Worm (Caenorhabditis elegans) whole organism, L1 larva: Measurements from ENCODE around the gene rme-4.

Experiments used
- C16A3.4 ChIP-seq: fragments of 150-350 bp; optimal IDR thresholded peaks from 2 replicates; lab custom pipeline; 2014; ENCODE audit warnings: missing biosample characterization, missing genetic modification characterization
- aha-1 ChIP-seq: fragments of 150-350 bp; optimal IDR thresholded peaks from 2 replicates; lab custom pipeline; 2014; ENCODE audit warnings: missing biosample characterization, missing genetic modification characterization
- alr-1 ChIP-seq: fragments of 200-800 bp; sonication (Bioruptor generic); optimal IDR thresholded peaks from 2 replicates; lab custom pipeline; 2018; ENCODE audit warnings: borderline replicate concordance, mild to moderate bottlenecking, missing genetic modification characterization, missing compliant biosample characterization
- blmp-1 ChIP-seq: fragments of 150-350 bp; optimal IDR thresholded peaks from 2 replicates; lab custom pipeline; 2014; ENCODE audit warnings: missing biosample characterization, missing genetic modification characterization
- ceh-8 ChIP-seq: fragments of 200-800 bp; sonication (Bioruptor generic); optimal IDR thresholded peaks from 2 replicates; lab custom pipeline; 2018; ENCODE audit warnings: mild to moderate bottlenecking, missing genetic modification characterization, moderate library complexity, missing compliant biosample characterization
- ceh-88 ChIP-seq: fragments of 200-800 bp; sonication (Bioruptor generic); IDR thresholded peaks from 2 replicates; pipeline ENCODE4 v1.3.6; 2022; ENCODE audit warnings: missing genetic modification characterization, missing compliant biosample characterization
- ceh-90 ChIP-seq: sonication (generic microtip); optimal IDR thresholded peaks from 2 replicates; lab custom pipeline; 2016; ENCODE audit warnings: missing genetic modification characterization, missing compliant biosample characterization
- ces-1 ChIP-seq: fragments of 150-350 bp; optimal IDR thresholded peaks from 2 replicates; lab custom pipeline; 2014; ENCODE audit warnings: missing biosample characterization, missing genetic modification reagents, missing genetic modification characterization
- dsc-1 ChIP-seq: sonication (generic microtip); optimal IDR thresholded peaks from 2 replicates; lab custom pipeline; 2016; ENCODE audit warnings: mild to moderate bottlenecking, missing genetic modification characterization, missing compliant biosample characterization
- efl-1 ChIP-seq, 4 experiments: fragments of 150-350 bp; optimal IDR thresholded peaks in 3 of 4; peaks in 1 of 4; 1 replicate in 1 of 4; 2 replicates in 3 of 4; lab custom pipeline; 2014; ENCODE audit warnings: missing biosample characterization in 2 of 4, missing genetic modification characterization in 2 of 4, missing genetic modification reagents in 2 of 4
- efl-3 ChIP-seq: fragments of 200-800 bp; sonication (Bioruptor generic); optimal IDR thresholded peaks from 2 replicates; lab custom pipeline; 2018; ENCODE audit warnings: mild to moderate bottlenecking, missing genetic modification characterization, missing compliant biosample characterization
- egl-13 ChIP-seq: sonication (generic microtip); optimal IDR thresholded peaks from 2 replicates; lab custom pipeline; 2016; ENCODE audit warnings: missing genotype, missing genetic modification reagents, missing genetic modification characterization, missing compliant biosample characterization
- egl-27 ChIP-seq, 2 experiments: fragments of 150-350 bp in 1 of 2; sonication (generic microtip); optimal IDR thresholded peaks; 3 replicates each; lab custom pipeline; 2017 to 2018; ENCODE audit warnings: missing biosample characterization in 2 of 2, missing genetic modification characterization in 2 of 2, missing genetic modification reagents in 2 of 2
- elt-3 ChIP-seq, 6 experiments: fragments of 150-350 bp in 1 of 6; sonication (generic microtip); optimal IDR thresholded peaks; 2 replicates each; lab custom pipeline; 2017 to 2018; ENCODE audit warnings: missing biosample characterization in 6 of 6, missing genetic modification characterization in 6 of 6, inconsistent platforms in 1 of 6
- ets-5 ChIP-seq: fragments of 200-800 bp; sonication (Bioruptor generic); IDR thresholded peaks from 2 replicates; pipeline ENCODE4 v1.3.6; 2022; ENCODE audit warnings: missing genetic modification characterization, missing compliant biosample characterization
- fkh-4 ChIP-seq: sonication (generic microtip); optimal IDR thresholded peaks from 2 replicates; lab custom pipeline; 2016; ENCODE audit warnings: missing compliant biosample characterization, missing genetic modification characterization, borderline replicate concordance
- fkh-8 ChIP-seq: sonication (generic microtip); optimal IDR thresholded peaks from 2 replicates; lab custom pipeline; 2016; ENCODE audit warnings: mild to moderate bottlenecking, missing genetic modification characterization, missing compliant biosample characterization
- fos-1 ChIP-seq: fragments of 150-350 bp; optimal IDR thresholded peaks from 2 replicates; lab custom pipeline; 2014; ENCODE audit warnings: missing biosample characterization, missing genetic modification characterization
- grh-1 ChIP-seq: fragments of 200-800 bp; sonication (Bioruptor generic); IDR thresholded peaks from 2 replicates; pipeline ENCODE4 v1.3.6; 2022; ENCODE audit warnings: missing genetic modification reagents, missing genetic modification characterization, missing compliant biosample characterization
- hlh-17 ChIP-seq: fragments of 200-800 bp; sonication (Bioruptor generic); optimal IDR thresholded peaks from 2 replicates; lab custom pipeline; 2018; ENCODE audit warnings: missing genetic modification characterization, mild to moderate bottlenecking, missing compliant biosample characterization, moderate library complexity, borderline replicate concordance
- hlh-4 ChIP-seq: sonication (generic microtip); optimal IDR thresholded peaks from 2 replicates; lab custom pipeline; 2016; ENCODE audit warnings: mild to moderate bottlenecking, missing genetic modification characterization, missing compliant biosample characterization
- hpl-2 ChIP-seq: fragments of 150-350 bp; optimal IDR thresholded peaks from 2 replicates; lab custom pipeline; 2014; ENCODE audit warnings: missing biosample characterization, missing genetic modification reagents, missing genetic modification characterization
- irx-1 ChIP-seq: sonication (generic microtip); optimal IDR thresholded peaks from 2 replicates; lab custom pipeline; 2016; ENCODE audit warnings: missing genetic modification characterization, missing compliant biosample characterization
- isw-1 ChIP-seq: fragments of 200-800 bp; sonication (Bioruptor generic); IDR thresholded peaks from 2 replicates; pipeline ENCODE4 v1.3.6; 2022; ENCODE audit warnings: missing genetic modification characterization, missing compliant biosample characterization
- jun-1 ChIP-seq: fragments of 150-350 bp; optimal IDR thresholded peaks from 2 replicates; lab custom pipeline; 2014; ENCODE audit warnings: missing biosample characterization, missing genetic modification reagents, missing genetic modification characterization
- lin-13 ChIP-seq: fragments of 150-350 bp; optimal IDR thresholded peaks from 2 replicates; lab custom pipeline; 2014; ENCODE audit warnings: missing biosample characterization, missing genetic modification reagents, missing genetic modification characterization
- lin-14 ChIP-seq: fragments of 200-800 bp; sonication (Bioruptor generic); optimal IDR thresholded peaks from 2 replicates; lab custom pipeline; 2018; ENCODE audit warnings: mild to moderate bottlenecking, missing genetic modification characterization, moderate library complexity, missing compliant biosample characterization
- lin-15B ChIP-seq: fragments of 150-350 bp; sonication (generic microtip); optimal IDR thresholded peaks from 3 replicates; lab custom pipeline; 2014; ENCODE audit warnings: missing biosample characterization, missing genetic modification characterization
- lin-35 ChIP-seq, 2 experiments: fragments of 150-350 bp; optimal IDR thresholded peaks; 2 replicates each; lab custom pipeline; 2014; ENCODE audit warnings: missing biosample characterization in 2 of 2, missing genetic modification characterization in 2 of 2, missing genetic modification reagents in 2 of 2
- mdl-1 ChIP-seq, 2 experiments: fragments of 150-350 bp; optimal IDR thresholded peaks; 2 replicates each; lab custom pipeline; 2014 to 2017; ENCODE audit warnings: missing biosample characterization in 2 of 2, missing genetic modification characterization in 2 of 2, inconsistent platforms in 1 of 2
- mef-2 ChIP-seq: fragments of 150-350 bp; optimal IDR thresholded peaks from 2 replicates; lab custom pipeline; 2014; ENCODE audit warnings: missing biosample characterization, missing genetic modification characterization
- nhr-12 ChIP-seq: sonication (generic microtip); optimal IDR thresholded peaks from 2 replicates; lab custom pipeline; 2017; ENCODE audit warnings: missing biosample characterization, missing genetic modification characterization
- nhr-20 ChIP-seq: sonication (generic microtip); optimal IDR thresholded peaks from 2 replicates; lab custom pipeline; 2016; ENCODE audit warnings: mild to moderate bottlenecking, missing genetic modification characterization, missing compliant biosample characterization
- nhr-71 ChIP-seq: sonication (generic microtip); optimal IDR thresholded peaks from 2 replicates; lab custom pipeline; 2016; ENCODE audit warnings: mild to moderate bottlenecking, missing genetic modification characterization, moderate library complexity, missing compliant biosample characterization
- nhr-76 ChIP-seq: sonication (generic microtip); optimal IDR thresholded peaks from 2 replicates; lab custom pipeline; 2017; ENCODE audit warnings: missing biosample characterization, missing genetic modification characterization
- nhr-84 ChIP-seq: sonication (generic microtip); optimal IDR thresholded peaks from 2 replicates; lab custom pipeline; 2017; ENCODE audit warnings: missing biosample characterization, missing genetic modification characterization
- nhr-85 ChIP-seq: sonication (generic microtip); peaks from one replicate; lab custom pipeline; 2016; ENCODE audit warnings: missing genetic modification characterization, inconsistent platforms, missing compliant biosample characterization
- pag-3 ChIP-seq: sonication (generic microtip); optimal IDR thresholded peaks from 2 replicates; lab custom pipeline; 2017; ENCODE audit warnings: missing genetic modification characterization, mild to moderate bottlenecking, missing compliant biosample characterization, antibody characterized with exemption, borderline replicate concordance; ENCODE audit not compliant: insufficient read depth
- pax-3 ChIP-seq: fragments of 200-800 bp; sonication (Bioruptor generic); optimal IDR thresholded peaks from 2 replicates; lab custom pipeline; 2018; ENCODE audit warnings: mild to moderate bottlenecking, missing genetic modification characterization, moderate library complexity, missing compliant biosample characterization
- pqm-1 ChIP-seq: sonication (generic microtip); optimal IDR thresholded peaks from 3 replicates; lab custom pipeline; 2017; ENCODE audit warnings: missing biosample characterization, missing genetic modification characterization
- rnt-1 ChIP-seq: sonication (generic microtip); optimal IDR thresholded peaks from 2 replicates; lab custom pipeline; 2016; ENCODE audit warnings: mild to moderate bottlenecking, missing genetic modification characterization, moderate library complexity, missing compliant biosample characterization
- skn-1 ChIP-seq: fragments of 150-350 bp; optimal IDR thresholded peaks from 2 replicates; lab custom pipeline; 2014; ENCODE audit warnings: missing biosample characterization, missing genetic modification characterization
- snu-23 ChIP-seq: sonication (generic microtip); optimal IDR thresholded peaks from 2 replicates; lab custom pipeline; 2016; ENCODE audit warnings: missing genetic modification characterization, missing compliant biosample characterization
- sox-4 ChIP-seq: sonication (generic microtip); optimal IDR thresholded peaks from 2 replicates; lab custom pipeline; 2016; ENCODE audit warnings: missing genetic modification characterization, missing compliant biosample characterization
- swsn-7 ChIP-seq: sonication (generic microtip); optimal IDR thresholded peaks from 2 replicates; lab custom pipeline; 2016; ENCODE audit warnings: missing genetic modification characterization, missing compliant biosample characterization
- tbx-2 ChIP-seq: sonication (generic microtip); optimal IDR thresholded peaks from 2 replicates; lab custom pipeline; 2016; ENCODE audit warnings: missing genetic modification characterization, missing compliant biosample characterization
- tlp-1 ChIP-seq: fragments of 150-350 bp; optimal IDR thresholded peaks from 2 replicates; lab custom pipeline; 2014; ENCODE audit warnings: missing biosample characterization, missing genetic modification characterization
- unc-130 ChIP-seq: fragments of 150-350 bp; optimal IDR thresholded peaks from 2 replicates; lab custom pipeline; 2017; ENCODE audit warnings: missing biosample characterization, missing genetic modification characterization, inconsistent platforms
- unc-62 ChIP-seq: fragments of 150-350 bp; optimal IDR thresholded peaks from 2 replicates; lab custom pipeline; 2014; ENCODE audit warnings: missing biosample characterization, missing genetic modification reagents, missing genetic modification characterization
- unc-86 ChIP-seq: sonication (generic microtip); optimal IDR thresholded peaks from 2 replicates; lab custom pipeline; 2016; ENCODE audit warnings: missing genetic modification characterization, missing compliant biosample characterization
- xbp-1 ChIP-seq: sonication (generic microtip); optimal IDR thresholded peaks from 2 replicates; lab custom pipeline; 2016; ENCODE audit warnings: missing genetic modification characterization, missing compliant biosample characterization
- ztf-11 ChIP-seq, 2 experiments: sonication (generic microtip); optimal IDR thresholded peaks; 2 replicates each; lab custom pipeline; 2016 to 2017; ENCODE audit warnings: missing genetic modification characterization in 2 of 2, missing biosample characterization in 1 of 2, missing compliant biosample characterization in 1 of 2
- ztf-4 ChIP-seq: fragments of 150-350 bp; optimal IDR thresholded peaks from 2 replicates; lab custom pipeline; 2014; ENCODE audit warnings: missing biosample characterization, missing genetic modification characterization

Gene rme-4

DNA sequence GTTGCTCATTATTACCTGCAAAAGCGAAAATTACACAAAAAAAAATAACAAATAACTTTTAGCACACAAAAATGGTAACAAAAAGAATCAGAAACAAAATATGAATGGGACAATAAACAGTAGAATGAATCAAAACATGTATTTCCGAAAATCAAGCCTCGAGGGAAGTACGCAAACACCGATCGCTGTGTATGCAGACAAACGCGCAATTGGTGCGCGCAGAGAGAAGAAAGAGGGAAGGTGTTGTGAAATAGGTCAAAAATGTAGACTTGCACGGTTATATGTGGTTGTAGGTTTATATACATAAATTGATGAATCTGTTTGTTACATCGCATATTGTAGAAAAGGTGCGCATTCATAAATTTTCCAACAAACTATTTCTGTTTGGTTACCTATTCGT lies 40.1 kb upstream of the rme-4 start, which contains the start of gene cdk-11.2 (continued):
- TF ChIP-seq skn-1 = peak; percentile 85
- no peak for TF ChIP-seq hlh-17 (GFP tag; lab: Kevin White, UChicago)
- no peak for TF ChIP-seq ceh-88
- peak; percentile 70 for TF ChIP-seq C16A3.4 (tag; lab: Kevin White, UChicago)
- no peak for TF ChIP-seq efl-3
- TF ChIP-seq lin-13 = no peak
- TF ChIP-seq alr-1 (tag; lab: Kevin White, UChicago) = no peak
- no peak for TF ChIP-seq ceh-8 (GFP tag; lab: Kevin White, UChicago)
- no peak for TF ChIP-seq pqm-1 (tag; lab: Kevin White, UChicago)
- TF ChIP-seq ets-5 = no peak
- no peak for TF ChIP-seq ceh-90 (tag; lab: Kevin White, UChicago)
- peak in 1 of 2 experiments; percentile 3 for TF ChIP-seq ztf-11 (tag; optimal IDR thresholded peaks at IDR 0.05; lab: Kevin White, UChicago)
- peak; percentile 50 for TF ChIP-seq rnt-1
- peak; percentile 18 for TF ChIP-seq fos-1 (tag; lab: Kevin White, UChicago)
- TF ChIP-seq lin-14 = peak; percentile 79
- peak in 1 of 2 experiments; percentile 47 for TF ChIP-seq mdl-1 (tag; optimal IDR thresholded peaks at IDR 0.05; lab: Kevin White, UChicago)
- TF ChIP-seq jun-1 (tag; lab: Kevin White, UChicago) = peak; percentile 32
- TF ChIP-seq dsc-1 (tag; lab: Kevin White, UChicago) = no peak
- TF ChIP-seq nhr-85 (tag; lab: Kevin White, UChicago) = peak; percentile 61
- no peak for TF ChIP-seq nhr-12 (tag; lab: Kevin White, UChicago)
- no peak for TF ChIP-seq hlh-4 (tag; lab: Kevin White, UChicago)
- peak; percentile 70 for TF ChIP-seq nhr-71 (tag; lab: Kevin White, UChicago)
- no peak for TF ChIP-seq egl-27 (tag; optimal IDR thresholded peaks at IDR 0.05; lab: Kevin White, UChicago)
- TF ChIP-seq tlp-1 = no peak
- TF ChIP-seq unc-130 (tag; lab: Kevin White, UChicago) = peak; percentile 52
- no peak; the same call in 1 of the 2 replicates for TF ChIP-seq grh-1 (GFP tag; lab: Robert Waterston, UW)
- TF ChIP-seq irx-1 (tag; lab: Kevin White, UChicago) = peak; percentile 29
- peak; percentile 52 for TF ChIP-seq xbp-1 (tag; lab: Kevin White, UChicago)
- TF ChIP-seq fkh-8 (tag; lab: Kevin White, UChicago) = peak; percentile 12
- peak; percentile 21; the same call in 1 of the 2 replicates for TF ChIP-seq isw-1
- no peak for TF ChIP-seq sox-4 (tag; lab: Kevin White, UChicago)
- no peak for TF ChIP-seq ces-1 (GFP tag; lab: Kevin White, UChicago)
- TF ChIP-seq swsn-7 (tag; lab: Kevin White, UChicago) = peak; percentile 70
- peak; percentile 79 for TF ChIP-seq blmp-1 (tag; lab: Kevin White, UChicago)
- no peak for TF ChIP-seq nhr-84 (tag; lab: Kevin White, UChicago)
- TF ChIP-seq nhr-20 (tag; lab: Kevin White, UChicago) = peak; percentile 68
- TF ChIP-seq hpl-2 (GFP tag; lab: Kevin White, UChicago) = no peak
- TF ChIP-seq nhr-76 (tag; lab: Kevin White, UChicago) = no peak
- TF ChIP-seq unc-62 (GFP tag; lab: Kevin White, UChicago) = no peak
- TF ChIP-seq egl-13 (tag; lab: Kevin White, UChicago) = no peak
- peak; percentile 55 to 61 for TF ChIP-seq efl-1 (optimal IDR thresholded peaks at IDR 0.05; lab: Kevin White, UChicago)
- TF ChIP-seq efl-1 (GFP tag; optimal IDR thresholded peaks at IDR 0.05 in 1 of 2; lab: Kevin White, UChicago) = peak; percentile 34 to 91
- peak; percentile 9 for TF ChIP-seq tbx-2 (tag; lab: Kevin White, UChicago)
- peak; percentile 80 for TF ChIP-seq snu-23 (GFP tag; lab: Kevin White, UChicago)
- TF ChIP-seq pag-3 (tag; lab: Kevin White, UChicago) = no peak
- TF ChIP-seq aha-1 (tag; lab: Kevin White, UChicago) = no peak
- no peak for TF ChIP-seq fkh-4 (tag; lab: Kevin White, UChicago)
- no peak for TF ChIP-seq pax-3 (tag; lab: Kevin White, UChicago)
- TF ChIP-seq lin-15B (tag; lab: Kevin White, UChicago) = no peak
- no peak for TF ChIP-seq unc-86 (tag; lab: Kevin White, UChicago)
- TF ChIP-seq mef-2 (tag; lab: Kevin White, UChicago) = no peak
- TF ChIP-seq lin-35 (GFP tag; optimal IDR thresholded peaks at IDR 0.05; lab: Kevin White, UChicago) = peak; percentile 43 to 77
- TF ChIP-seq elt-3 (tag; optimal IDR thresholded peaks at IDR 0.05; lab: Kevin White, UChicago) = peak in 2 of 6 experiments; percentile 39 to 41
- no peak for TF ChIP-seq ztf-4 (tag; lab: Kevin White, UChicago)
